Fruit fly (Drosophila melanogaster): Measurements from ENCODE around the gene Fatp1.

DNA sequence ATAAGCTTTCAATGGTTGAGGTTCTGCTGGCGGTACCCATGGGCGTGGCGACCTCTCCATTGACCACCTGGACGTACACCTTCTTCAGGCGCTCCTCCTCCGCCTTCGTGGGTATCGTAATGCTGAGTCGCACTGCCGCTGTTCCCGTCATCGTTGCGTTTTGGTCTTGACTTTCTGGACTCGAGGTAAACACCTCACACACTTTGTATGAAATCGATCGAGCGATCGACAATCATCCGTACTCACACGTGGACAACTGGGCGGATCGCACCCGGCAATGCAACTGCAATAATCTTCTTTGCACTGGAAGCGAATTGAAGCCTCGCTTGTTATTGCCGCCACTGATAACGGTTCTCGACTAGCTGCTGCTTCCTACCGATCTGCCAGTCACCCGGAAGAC lies 6.9 kb downstream of the Fatp1 start, which contains the start of gene CG7384:
- TF ChIP-seq CG8478 (optimal IDR thresholded peaks at IDR 0.05) (no peak), usp (GFP tag; optimal IDR thresholded peaks at IDR 0.05) (no peak), psq (optimal IDR thresholded peaks at IDR 0.05) (no peak), EcR (GFP tag; optimal IDR thresholded peaks at IDR 0.05) (no peak), Dll (optimal IDR thresholded peaks at IDR 0.05) (no peak)

All from whole organism.